Worm (Caenorhabditis elegans) whole organism, late embryonic: Measurements from ENCODE around the gene snrp-3.

Experiments used
- ceh-48 ChIP-seq: sonication (generic microtip); optimal IDR thresholded peaks from 2 replicates; lab custom pipeline; 2016; ENCODE audit warnings: missing genetic modification characterization, inconsistent platforms, missing compliant biosample characterization
- hlh-6 ChIP-seq: sonication (generic microtip); optimal IDR thresholded peaks from 2 replicates; lab custom pipeline; 2016; ENCODE audit warnings: missing genotype, missing genetic modification characterization, missing compliant biosample characterization
- odd-2 ChIP-seq: sonication (generic microtip); optimal IDR thresholded peaks from 2 replicates; lab custom pipeline; 2017; ENCODE audit warnings: antibody characterized with exemption, mild to moderate bottlenecking, missing genetic modification characterization, missing compliant biosample characterization
- pha-4 ChIP-seq: fragments of 150-350 bp; optimal IDR thresholded peaks from 2 replicates; lab custom pipeline; 2018; ENCODE audit warnings: missing biosample characterization, missing genetic modification reagents, missing genetic modification characterization
- pqm-1 ChIP-seq: sonication (generic microtip); optimal IDR thresholded peaks from 2 replicates; lab custom pipeline; 2016; ENCODE audit warnings: missing genetic modification characterization, missing compliant biosample characterization

ce11 chrIV:8691486-8691885, 3.9 kb upstream of the snrp-3 start, which contains the start of the genes hst-1 and ints-6:
- TF ChIP-seq hlh-6 (tag; lab: Kevin White, UChicago) (no peak), pha-4 (tag; lab: Kevin White, UChicago) (no peak), odd-2 (tag; lab: Kevin White, UChicago) (no peak), pqm-1 (tag; lab: Kevin White, UChicago) (no peak), ceh-48 (no peak)
